Worm (Caenorhabditis elegans): ENCODE results near the gene T28D9.1.

The T28D9.1 gene

DNA sequence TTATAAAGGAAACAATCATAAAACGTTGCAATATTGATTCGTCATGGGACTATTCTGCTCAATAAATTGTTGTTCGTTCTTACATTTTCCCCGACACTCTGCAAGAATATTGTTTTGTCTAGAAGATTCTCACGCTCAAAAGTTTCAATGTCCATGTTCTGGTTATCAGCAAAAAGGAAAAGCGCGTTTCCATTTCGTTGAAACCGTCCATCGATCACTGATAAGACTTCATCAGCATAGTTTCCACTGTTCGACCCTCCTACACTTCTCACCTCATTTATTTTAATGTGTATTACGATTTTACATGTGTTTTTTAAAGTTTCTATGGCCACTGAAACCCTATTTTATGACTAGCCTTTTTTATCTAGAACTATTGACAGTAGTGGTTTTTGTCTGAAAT lies 27.9 kb downstream of the T28D9.1 start:
- no peak for TF ChIP-seq tbx-37 (GFP tag; conservative IDR thresholded peaks at IDR 0.05)
- no peak for TF ChIP-seq B0310.2 (tag; optimal IDR thresholded peaks at IDR 0.05)
- no peak for TF ChIP-seq ets-7 (tag; optimal IDR thresholded peaks at IDR 0.05)
- no peak for TF ChIP-seq sea-1 (GFP tag; conservative IDR thresholded peaks at IDR 0.05)
- no peak for TF ChIP-seq pes-1 (GFP tag; IDR thresholded peaks at IDR 0.05)
- no peak for TF ChIP-seq ceh-36 (tag; optimal IDR thresholded peaks at IDR 0.05)
- no peak for TF ChIP-seq hnd-1 (tag; optimal IDR thresholded peaks at IDR 0.05)
- no peak for TF ChIP-seq ceh-13 (GFP tag; optimal IDR thresholded peaks at IDR 0.05)
- TF ChIP-seq F13C5.2 (tag; optimal IDR thresholded peaks at IDR 0.05): no peak
- no peak for TF ChIP-seq hmbx-1 (tag; optimal IDR thresholded peaks at IDR 0.05)
- no peak for TF ChIP-seq tbx-11 (GFP tag; IDR thresholded peaks at IDR 0.05)
- no peak for TF ChIP-seq tra-4 (tag; optimal IDR thresholded peaks at IDR 0.05)
- TF ChIP-seq scrt-1 (GFP tag; IDR thresholded peaks at IDR 0.05): no peak
- TF ChIP-seq hmg-4 (GFP tag; optimal IDR thresholded peaks at IDR 0.05): no peak

DNA sequence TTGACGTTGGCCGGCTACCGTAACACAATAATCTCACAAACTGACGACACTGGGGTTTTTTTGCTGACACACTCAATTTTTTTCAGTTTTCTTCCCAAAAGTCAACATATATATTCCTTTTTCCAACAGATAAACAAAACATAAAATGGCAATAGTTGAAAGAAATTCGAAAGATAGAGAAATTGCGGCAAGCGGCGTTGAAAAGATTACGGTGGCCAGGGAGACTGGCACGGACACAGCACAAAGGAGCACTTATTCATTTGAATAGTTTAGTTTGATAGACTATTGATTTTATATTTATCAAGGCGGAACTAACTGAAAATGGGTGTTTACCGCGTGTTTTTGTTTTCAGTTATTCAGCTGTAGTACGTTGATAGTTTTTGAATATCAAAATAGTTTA lies 29.1 kb downstream of the T28D9.1 start, which contains the start of gene toe-2:
Gene toe-2, minus strand, starts transcription at position 70 of the 400 bp plus-strand sequence.
- no peak for TF ChIP-seq flt-1 (GFP tag; IDR thresholded peaks at IDR 0.05)
- no peak for TF ChIP-seq ama-1 (optimal IDR thresholded peaks at IDR 0.05)
- no peak for TF ChIP-seq hmbx-1 (tag; optimal IDR thresholded peaks at IDR 0.05)
- no peak for TF ChIP-seq ets-7 (tag; optimal IDR thresholded peaks at IDR 0.05)
- no peak for TF ChIP-seq tbx-37 (GFP tag; conservative IDR thresholded peaks at IDR 0.05)
- TF ChIP-seq ceh-13 (GFP tag; optimal IDR thresholded peaks at IDR 0.05): no peak
- no peak for TF ChIP-seq sea-1 (GFP tag; conservative IDR thresholded peaks at IDR 0.05)
- TF ChIP-seq scrt-1 (GFP tag; IDR thresholded peaks at IDR 0.05): no peak
- TF ChIP-seq tbx-11 (GFP tag; IDR thresholded peaks at IDR 0.05): no peak
- TF ChIP-seq F13C5.2 (tag; optimal IDR thresholded peaks at IDR 0.05): no peak
- no peak for TF ChIP-seq hmg-4 (GFP tag; optimal IDR thresholded peaks at IDR 0.05)
- no peak for TF ChIP-seq tra-4 (tag; optimal IDR thresholded peaks at IDR 0.05)
- no peak for TF ChIP-seq hnd-1 (tag; optimal IDR thresholded peaks at IDR 0.05)
- no peak for TF ChIP-seq B0310.2 (tag; optimal IDR thresholded peaks at IDR 0.05)
- no peak for TF ChIP-seq ceh-36 (tag; optimal IDR thresholded peaks at IDR 0.05)

DNA sequence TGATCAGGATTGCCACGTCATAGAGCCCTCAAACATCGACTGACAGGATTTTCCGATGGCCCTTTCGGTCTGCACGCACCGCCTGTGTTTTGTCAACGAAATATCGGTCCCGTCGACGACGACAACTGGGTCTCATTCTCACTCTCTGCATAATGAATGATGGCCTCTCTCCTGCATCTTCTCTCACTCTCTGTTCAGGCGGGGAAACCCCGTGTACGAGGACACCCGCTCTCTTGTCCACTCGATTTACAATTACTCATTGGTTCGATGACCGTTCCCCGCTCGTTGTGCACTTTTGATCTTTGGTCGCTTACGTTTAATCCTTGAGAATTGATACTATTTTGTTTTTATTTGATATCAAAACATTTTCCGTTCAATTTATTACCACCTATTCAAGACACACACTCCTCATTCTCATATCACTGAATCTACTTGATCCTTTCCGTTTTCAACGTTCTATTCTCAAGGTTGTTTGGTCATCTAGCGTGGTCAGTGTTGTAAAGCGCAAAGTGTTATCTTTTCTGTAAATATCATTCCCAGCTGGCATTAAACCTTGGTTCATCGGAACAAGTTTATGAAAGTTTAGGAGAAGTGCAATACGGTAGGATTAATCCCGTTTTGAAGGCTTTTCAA lies 30.5 kb downstream of the T28D9.1 start:
- TF ChIP-seq scrt-1 (GFP tag; IDR thresholded peaks at IDR 0.05) (no peak), hmg-4 (GFP tag; optimal IDR thresholded peaks at IDR 0.05) (peak; percentile 80), aly-1 (tag; optimal IDR thresholded peaks at IDR 0.05) (peak; percentile 53), sea-1 (GFP tag; conservative IDR thresholded peaks at IDR 0.05) (0 out of 2 replicates have a peak, but pooled peaks have one; percentile 36), flt-1 (GFP tag; IDR thresholded peaks at IDR 0.05) (0 out of 2 replicates have a peak, but pooled peaks have one; percentile 23), ama-1 (optimal IDR thresholded peaks at IDR 0.05) (no peak)

DNA sequence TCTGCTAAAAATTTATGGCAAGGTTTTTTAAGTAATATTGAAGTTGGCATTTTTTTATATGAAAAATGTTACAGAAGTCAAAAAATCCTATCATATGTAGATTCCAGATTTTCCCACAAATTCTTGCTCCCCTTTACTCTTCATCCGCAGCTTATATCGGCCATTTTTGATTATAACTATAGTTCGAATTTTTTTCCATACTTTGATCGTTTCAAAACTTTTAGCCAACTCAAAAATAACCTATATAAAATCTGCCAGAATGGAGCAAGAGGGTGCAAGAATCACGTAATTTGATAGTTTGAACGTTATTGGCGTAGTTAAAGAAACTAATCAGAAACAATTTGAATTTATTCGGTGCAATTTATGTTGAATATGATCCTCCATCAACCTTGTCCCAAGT lies 31.7 kb downstream of the T28D9.1 start:
- TF ChIP-seq B0310.2 (tag; optimal IDR thresholded peaks at IDR 0.05): no peak
- no peak for TF ChIP-seq pes-1 (GFP tag; IDR thresholded peaks at IDR 0.05)
- TF ChIP-seq tbx-11 (GFP tag; IDR thresholded peaks at IDR 0.05): no peak
- no peak for TF ChIP-seq scrt-1 (GFP tag; IDR thresholded peaks at IDR 0.05)
- TF ChIP-seq flt-1 (GFP tag; IDR thresholded peaks at IDR 0.05): no peak
- TF ChIP-seq ets-7 (tag; optimal IDR thresholded peaks at IDR 0.05): no peak
- TF ChIP-seq F13C5.2 (tag; optimal IDR thresholded peaks at IDR 0.05): no peak
- no peak for TF ChIP-seq aly-1 (tag; optimal IDR thresholded peaks at IDR 0.05)
- TF ChIP-seq ama-1 (optimal IDR thresholded peaks at IDR 0.05): no peak
- TF ChIP-seq sea-1 (GFP tag; conservative IDR thresholded peaks at IDR 0.05): no peak
- TF ChIP-seq ceh-13 (GFP tag; optimal IDR thresholded peaks at IDR 0.05): no peak
- no peak for TF ChIP-seq tra-4 (tag; optimal IDR thresholded peaks at IDR 0.05)
- no peak for TF ChIP-seq tbx-37 (GFP tag; conservative IDR thresholded peaks at IDR 0.05)
- no peak for TF ChIP-seq hmbx-1 (tag; optimal IDR thresholded peaks at IDR 0.05)
- TF ChIP-seq ceh-36 (tag; optimal IDR thresholded peaks at IDR 0.05): no peak
- TF ChIP-seq hmg-4 (GFP tag; optimal IDR thresholded peaks at IDR 0.05): no peak
- no peak for TF ChIP-seq hnd-1 (tag; optimal IDR thresholded peaks at IDR 0.05)

DNA sequence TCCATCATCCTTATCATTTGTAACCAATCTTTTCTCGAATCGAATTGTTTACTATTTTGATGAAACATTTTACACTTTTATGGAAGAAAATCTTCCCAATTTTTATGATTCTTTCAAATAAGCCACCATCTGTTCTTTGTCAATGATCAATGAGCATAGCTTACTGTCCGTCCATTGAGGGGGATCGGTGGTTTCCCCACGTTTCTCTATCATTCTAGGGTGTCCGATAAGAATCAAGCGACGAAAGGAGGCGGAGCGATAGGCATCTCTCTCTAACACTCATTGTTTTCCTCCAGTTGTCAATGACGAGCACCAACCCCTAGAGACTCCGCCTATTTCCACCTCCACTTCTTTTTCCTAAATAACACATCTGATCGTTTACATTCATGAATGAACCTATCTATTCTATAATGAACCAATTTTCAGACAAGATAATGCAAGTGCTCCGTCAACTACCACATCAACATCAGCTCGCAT lies 32.3 kb downstream of the T28D9.1 start, which contains the start of gene C56E6.2:
Gene C56E6.2, plus strand, starts transcription at position 427 of the 477 bp plus-strand sequence.
- no peak for TF ChIP-seq hmg-4 (GFP tag; optimal IDR thresholded peaks at IDR 0.05)
- no peak for TF ChIP-seq tbx-37 (GFP tag; conservative IDR thresholded peaks at IDR 0.05)
- no peak for TF ChIP-seq F13C5.2 (tag; optimal IDR thresholded peaks at IDR 0.05)
- no peak for TF ChIP-seq B0310.2 (tag; optimal IDR thresholded peaks at IDR 0.05)
- no peak for TF ChIP-seq tbx-11 (GFP tag; IDR thresholded peaks at IDR 0.05)
- no peak for TF ChIP-seq ama-1 (optimal IDR thresholded peaks at IDR 0.05)
- no peak for TF ChIP-seq ceh-36 (tag; optimal IDR thresholded peaks at IDR 0.05)
- TF ChIP-seq hmbx-1 (tag; optimal IDR thresholded peaks at IDR 0.05): no peak
- TF ChIP-seq scrt-1 (GFP tag; IDR thresholded peaks at IDR 0.05): no peak

DNA sequence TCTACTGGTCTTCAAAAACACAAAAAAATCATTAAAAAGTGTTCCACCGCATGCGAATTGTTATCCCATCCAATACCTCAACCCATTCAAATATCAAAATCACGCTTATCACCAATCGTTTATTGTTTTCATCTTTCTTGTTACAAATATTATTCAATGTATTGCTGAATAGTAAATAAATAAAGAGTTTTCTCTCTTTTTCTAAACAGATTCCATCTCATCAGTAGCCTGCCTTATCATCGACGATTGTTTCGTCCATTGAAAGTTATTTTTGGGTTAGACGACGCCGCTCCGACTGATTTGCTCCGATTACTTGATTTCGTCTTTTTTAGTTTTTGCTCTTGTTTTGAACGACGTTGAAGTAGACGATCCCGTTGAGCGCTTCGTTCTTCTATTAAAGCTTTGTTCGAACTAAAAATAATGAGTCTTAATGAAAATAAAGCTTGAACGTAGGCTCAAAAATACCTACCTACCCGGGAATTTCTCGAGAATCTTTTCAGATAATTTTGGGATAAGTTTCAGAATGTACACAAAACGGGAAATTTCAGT lies 34.0 kb downstream of the T28D9.1 start:
- TF ChIP-seq B0310.2 (tag; optimal IDR thresholded peaks at IDR 0.05) (no peak), tbx-11 (GFP tag; IDR thresholded peaks at IDR 0.05) (no peak), ets-7 (tag; optimal IDR thresholded peaks at IDR 0.05) (no peak), scrt-1 (GFP tag; IDR thresholded peaks at IDR 0.05) (no peak), F13C5.2 (tag; optimal IDR thresholded peaks at IDR 0.05) (no peak), ceh-36 (tag; optimal IDR thresholded peaks at IDR 0.05) (no peak), tbx-37 (GFP tag; conservative IDR thresholded peaks at IDR 0.05) (no peak), ama-1 (optimal IDR thresholded peaks at IDR 0.05) (no peak), pes-1 (GFP tag; IDR thresholded peaks at IDR 0.05) (no peak), ceh-13 (GFP tag; optimal IDR thresholded peaks at IDR 0.05) (no peak), aly-1 (tag; optimal IDR thresholded peaks at IDR 0.05) (no peak), tra-4 (tag; optimal IDR thresholded peaks at IDR 0.05) (no peak), hnd-1 (tag; optimal IDR thresholded peaks at IDR 0.05) (no peak), sea-1 (GFP tag; conservative IDR thresholded peaks at IDR 0.05) (no peak), flt-1 (GFP tag; IDR thresholded peaks at IDR 0.05) (no peak), hmg-4 (GFP tag; optimal IDR thresholded peaks at IDR 0.05) (no peak), hmbx-1 (tag; optimal IDR thresholded peaks at IDR 0.05) (no peak)

DNA sequence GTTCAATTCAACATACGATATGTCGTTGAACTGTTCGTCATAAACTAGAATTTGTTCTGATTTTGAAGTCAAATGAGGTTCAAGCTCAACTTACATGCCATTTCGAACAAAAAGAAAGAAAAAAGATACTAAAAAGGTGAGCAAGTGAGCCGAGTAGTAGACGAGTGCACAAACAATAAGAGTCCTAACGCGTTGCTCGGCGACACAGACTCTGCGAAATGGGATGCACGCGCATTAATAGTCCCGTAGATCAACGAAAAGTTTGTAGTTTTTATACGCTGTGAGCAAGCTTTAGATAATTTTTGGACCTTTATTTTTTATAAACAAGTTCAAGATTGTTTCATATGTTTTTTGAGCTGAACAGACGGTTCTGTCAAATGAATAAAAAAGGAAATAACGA lies 36.4 kb downstream of the T28D9.1 start, which contains the start of gene C56E6.4:
Gene C56E6.4, minus strand, starts transcription at position 101 of the 400 bp plus-strand sequence.
- TF ChIP-seq ceh-13 (GFP tag; optimal IDR thresholded peaks at IDR 0.05): no peak
- TF ChIP-seq sea-1 (GFP tag; conservative IDR thresholded peaks at IDR 0.05): no peak
- no peak for TF ChIP-seq hnd-1 (tag; optimal IDR thresholded peaks at IDR 0.05)
- TF ChIP-seq F13C5.2 (tag; optimal IDR thresholded peaks at IDR 0.05): no peak
- no peak for TF ChIP-seq flt-1 (GFP tag; IDR thresholded peaks at IDR 0.05)
- no peak for TF ChIP-seq pes-1 (GFP tag; IDR thresholded peaks at IDR 0.05)
- no peak for TF ChIP-seq tra-4 (tag; optimal IDR thresholded peaks at IDR 0.05)
- TF ChIP-seq hmbx-1 (tag; optimal IDR thresholded peaks at IDR 0.05): no peak
- TF ChIP-seq B0310.2 (tag; optimal IDR thresholded peaks at IDR 0.05): no peak
- no peak for TF ChIP-seq ets-7 (tag; optimal IDR thresholded peaks at IDR 0.05)
- TF ChIP-seq scrt-1 (GFP tag; IDR thresholded peaks at IDR 0.05): no peak
- no peak for TF ChIP-seq tbx-37 (GFP tag; conservative IDR thresholded peaks at IDR 0.05)
- TF ChIP-seq ceh-36 (tag; optimal IDR thresholded peaks at IDR 0.05): no peak

All from whole organism, early embryonic.